Fruit fly (Drosophila melanogaster): Measurements from ENCODE around the gene CYLD.

Gene CYLD

DNA sequence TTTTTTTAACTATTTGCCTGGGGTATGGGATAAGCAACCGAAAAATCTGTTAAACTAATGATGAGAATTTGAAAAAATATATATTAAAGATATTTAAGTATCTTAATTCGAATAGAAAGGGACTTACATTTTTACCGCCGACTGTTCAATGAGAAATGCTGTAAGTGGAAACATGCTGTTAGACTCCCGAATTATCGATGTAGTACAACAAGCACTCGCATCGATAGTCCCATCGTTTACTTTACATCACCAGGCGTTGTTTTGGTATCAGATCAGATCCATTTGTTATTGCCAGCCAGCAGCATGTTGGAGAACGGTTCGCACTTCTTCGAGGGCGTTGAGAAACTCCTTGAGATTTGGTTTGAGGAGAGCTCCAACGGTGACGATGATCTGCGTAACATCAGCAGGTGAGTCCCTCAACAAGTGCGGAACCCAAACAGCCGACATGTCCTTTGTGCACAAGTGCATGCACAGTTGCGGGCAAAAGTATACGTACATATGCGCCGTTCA, 39.6 kb upstream of the CYLD start, which contains the start of gene SamDC (continued):
- peak in 2 of 3 experiments; percentile 24 to 98 for TF ChIP-seq lola (GFP tag; optimal IDR thresholded peaks at IDR 0.05)
- TF ChIP-seq Mad (GFP tag; optimal IDR thresholded peaks at IDR 0.05), result peak; percentile 4
- peak; percentile 88 for TF ChIP-seq MESR4 (GFP tag; optimal IDR thresholded peaks at IDR 0.05)
- TF ChIP-seq Optix (GFP tag; IDR thresholded peaks at IDR 0.05), result no peak
- TF ChIP-seq CG13287 (GFP tag; IDR thresholded peaks at IDR 0.05; ENCODE audit: partially characterized antibody), result peak; percentile 79
- TF ChIP-seq corto (GFP tag; optimal IDR thresholded peaks at IDR 0.05), result peak; percentile 19
- TF ChIP-seq Hsf (GFP tag; optimal IDR thresholded peaks at IDR 0.05), result peak; percentile 36
- peak; percentile 52 for TF ChIP-seq CG7839 (tag; optimal IDR thresholded peaks at IDR 0.05)
- peak; percentile 68 for TF ChIP-seq Doc3 (GFP tag; IDR thresholded peaks at IDR 0.05; ENCODE audit: partially characterized antibody)
- peak; percentile 77 for TF ChIP-seq Dll (GFP tag; IDR thresholded peaks at IDR 0.05; ENCODE audit: partially characterized antibody)
- peak; percentile 81 for TF ChIP-seq CG16813 (GFP tag; IDR thresholded peaks at IDR 0.05; ENCODE audit: partially characterized antibody)
- TF ChIP-seq Sin3A (optimal IDR thresholded peaks at IDR 0.05), result peak; percentile 10
- peak; percentile 13 for TF ChIP-seq wek (GFP tag; optimal IDR thresholded peaks at IDR 0.05)
- peak; percentile 33 to 47 for TF ChIP-seq dpn (GFP tag; optimal IDR thresholded peaks at IDR 0.05)
- peak; percentile 5 for TF ChIP-seq CG18764 (GFP tag; optimal IDR thresholded peaks at IDR 0.05)
- TF ChIP-seq CG11085 (GFP tag; IDR thresholded peaks at IDR 0.05), result no peak
- peak; percentile 66 for TF ChIP-seq CoRest (tag; optimal IDR thresholded peaks at IDR 0.05)
- TF ChIP-seq pzg (GFP tag; optimal IDR thresholded peaks at IDR 0.05), result peak; percentile 88
- TF ChIP-seq H2.0 (GFP tag; IDR thresholded peaks at IDR 0.05), result no peak
- TF ChIP-seq CG7928 (GFP tag; optimal IDR thresholded peaks at IDR 0.05), result no peak
- peak; percentile 78 for TF ChIP-seq MBD-R2 (GFP tag; IDR thresholded peaks at IDR 0.05)
- no peak for TF ChIP-seq sim (GFP tag; IDR thresholded peaks at IDR 0.05)
- peak; percentile 59; the same call in 1 of the 2 replicates for TF ChIP-seq nerfin-2 (GFP tag; IDR thresholded peaks at IDR 0.05; ENCODE audit: partially characterized antibody)
- peak; percentile 79 for TF ChIP-seq CG34224 (GFP tag; IDR thresholded peaks at IDR 0.05; ENCODE audit: partially characterized antibody)
- peak; percentile 61 for TF ChIP-seq YL-1 (GFP tag; optimal IDR thresholded peaks at IDR 0.05)
- peak; percentile 59; the same call in 1 of the 3 replicates for TF ChIP-seq dysf (GFP tag; IDR thresholded peaks at IDR 0.05)
- peak in 2 of 3 experiments; percentile 12 to 85 for TF ChIP-seq Stat92E (GFP tag; optimal IDR thresholded peaks at IDR 0.05)
- peak; percentile 90 for TF ChIP-seq CG11696 (GFP tag; IDR thresholded peaks at IDR 0.05)
- peak; percentile 87 for TF ChIP-seq knrl (GFP tag; IDR thresholded peaks at IDR 0.05; ENCODE audit: partially characterized antibody)
- TF ChIP-seq Fer3 (tag; optimal IDR thresholded peaks at IDR 0.05), result peak; percentile 34
- TF ChIP-seq CG3065 (GFP tag; optimal IDR thresholded peaks at IDR 0.05), result no peak
- peak in 1 of 2 experiments; percentile 60 for TF ChIP-seq crp (GFP tag; optimal IDR thresholded peaks at IDR 0.05)
- peak; percentile 73; the same call in 2 of the 3 replicates for TF ChIP-seq hb (GFP tag; IDR thresholded peaks at IDR 0.05; ENCODE audit: partially characterized antibody)
- TF ChIP-seq ato (GFP tag; IDR thresholded peaks at IDR 0.05; ENCODE audit: partially characterized antibody), result peak; percentile 79
- peak; percentile 42 for TF ChIP-seq CG4617 (GFP tag; optimal IDR thresholded peaks at IDR 0.05; ENCODE audit: borderline replicate concordance)
- peak; percentile 14 for TF ChIP-seq Ets65A (GFP tag)
- peak; percentile 79 for TF ChIP-seq Lhr (GFP tag; optimal IDR thresholded peaks at IDR 0.05)
- TF ChIP-seq NC2α (GFP tag; optimal IDR thresholded peaks at IDR 0.05), result peak; percentile 26
- peak; percentile 47 for TF ChIP-seq Side (GFP tag; optimal IDR thresholded peaks at IDR 0.05)
- TF ChIP-seq vfl (GFP tag; optimal IDR thresholded peaks at IDR 0.05), result no peak
- peak; percentile 45 for TF ChIP-seq trem (tag; optimal IDR thresholded peaks at IDR 0.05)
- peak; percentile 66; the same call in 2 of the 3 replicates for TF ChIP-seq ci (GFP tag; IDR thresholded peaks at IDR 0.05)
- TF ChIP-seq bigmax (GFP tag; optimal IDR thresholded peaks at IDR 0.05), result peak; percentile 46
- TF ChIP-seq pfk (GFP tag; optimal IDR thresholded peaks at IDR 0.05), result peak; percentile 61
- peak; percentile 8 for TF ChIP-seq CG4707 (GFP tag; optimal IDR thresholded peaks at IDR 0.05)
- peak; percentile 27 for TF ChIP-seq NK7.1 (GFP tag; optimal IDR thresholded peaks at IDR 0.05)
- TF ChIP-seq crc (GFP tag; optimal IDR thresholded peaks at IDR 0.05), result no peak
- peak; percentile 43 for TF ChIP-seq Antp (GFP tag; optimal IDR thresholded peaks at IDR 0.05)
